Worm (Caenorhabditis elegans) whole organism, mixed stage, embryonic: ENCODE data around the gene F36D3.8.

Experiments
- cnd-1 ChIP-seq: fragments of 200-800 bp; sonication (Bioruptor generic); optimal IDR thresholded peaks from 2 replicates; lab custom pipeline; 2018; ENCODE audit warnings: mild to moderate bottlenecking, missing genetic modification characterization, missing compliant biosample characterization
- elt-1 ChIP-seq: sonication (generic microtip); optimal IDR thresholded peaks from 2 replicates; lab custom pipeline; 2017; ENCODE audit warnings: missing genetic modification characterization, mild to moderate bottlenecking, missing compliant biosample characterization, antibody characterized with exemption, moderate library complexity, borderline replicate concordance; ENCODE audit not compliant: insufficient read depth
- elt-3 ChIP-seq: fragments of 150-350 bp; optimal IDR thresholded peaks from 2 replicates; lab custom pipeline; 2014; ENCODE audit warnings: missing biosample characterization, missing genetic modification characterization
- hlh-1 ChIP-seq: fragments of 150-350 bp; optimal IDR thresholded peaks from 2 replicates; lab custom pipeline; 2014; ENCODE audit warnings: missing biosample characterization, missing genetic modification reagents, missing genetic modification characterization
- lin-13 ChIP-seq: fragments of 150-350 bp; optimal IDR thresholded peaks from 2 replicates; lab custom pipeline; 2014; ENCODE audit warnings: missing biosample characterization, missing genetic modification characterization
- nhr-12 ChIP-seq: fragments of 150-350 bp; optimal IDR thresholded peaks from 2 replicates; lab custom pipeline; 2014; ENCODE audit warnings: missing biosample characterization, missing genetic modification characterization
- nhr-237 ChIP-seq: fragments of 150-350 bp; optimal IDR thresholded peaks from 2 replicates; lab custom pipeline; 2014; ENCODE audit warnings: missing biosample characterization, missing genetic modification characterization
- nhr-28 ChIP-seq: fragments of 150-350 bp; optimal IDR thresholded peaks from 2 replicates; lab custom pipeline; 2014; ENCODE audit warnings: missing biosample characterization, missing genetic modification characterization
- unc-62 ChIP-seq: fragments of 150-350 bp; optimal IDR thresholded peaks from 2 replicates; lab custom pipeline; 2014; ENCODE audit warnings: missing biosample characterization, missing genetic modification reagents, missing genetic modification characterization

- TF ChIP-seq lin-13 (tag; lab: Kevin White, UChicago), result no peak
- no peak for TF ChIP-seq nhr-237 (tag; lab: Kevin White, UChicago)
- TF ChIP-seq nhr-28 (tag; lab: Kevin White, UChicago), result no peak
- TF ChIP-seq elt-3 (tag; lab: Kevin White, UChicago), result no peak
- no peak for TF ChIP-seq nhr-12 (tag; lab: Kevin White, UChicago)
- TF ChIP-seq unc-62 (GFP tag; lab: Kevin White, UChicago), result no peak
- no peak for TF ChIP-seq elt-1
- TF ChIP-seq cnd-1 (tag; lab: Kevin White, UChicago), result no peak
- no peak for TF ChIP-seq hlh-1 (tag; lab: Kevin White, UChicago)
Measured at ce11 chrV:16517619-16518018, 9.3 kb upstream of the F36D3.8 start, which contains the start of gene F36D3.4.
